Worm (Caenorhabditis elegans) whole organism, young adult: ENCODE data around the gene C41H7.2.

Experiments
- snpc-4 ChIP-seq, 5 experiments: fragments of 150-350 bp in 1 of 5; sonication (generic microtip) in 4 of 5; optimal IDR thresholded peaks; 2 replicates each; lab custom pipeline; 2014 to 2018; ENCODE audit warnings: missing genetic modification characterization in 5 of 5, missing biosample characterization in 3 of 5, antibody characterized with exemption in 2 of 5, mild to moderate bottlenecking in 2 of 5, missing compliant biosample characterization in 2 of 5, missing genotype in 2 of 5, moderate library complexity in 2 of 5, missing genetic modification reagents in 1 of 5
- unc-62 ChIP-seq: fragments of 150-350 bp; optimal IDR thresholded peaks from 2 replicates; lab custom pipeline; 2014; ENCODE audit warnings: missing biosample characterization, missing genetic modification reagents, missing genetic modification characterization
- ztf-3 ChIP-seq: fragments of 200-800 bp; sonication (Bioruptor generic); optimal IDR thresholded peaks from 2 replicates; lab custom pipeline; 2018; ENCODE audit warnings: mild to moderate bottlenecking, missing genetic modification characterization, missing compliant biosample characterization

- TF ChIP-seq snpc-4 (GFP tag; optimal IDR thresholded peaks at IDR 0.05; lab: Kevin White, UChicago) (no peak), snpc-4 (tag; optimal IDR thresholded peaks at IDR 0.05; lab: Kevin White, UChicago) (no peak), unc-62 (no peak), ztf-3 (GFP tag; lab: Kevin White, UChicago) (no peak)
Observed at ce11 chrII:3061605-3062004, 47.0 kb downstream of the C41H7.2 start.
